Fruit fly (Drosophila melanogaster): ENCODE data around the gene CG9727.

- TF ChIP-seq mld (GFP tag; IDR thresholded peaks at IDR 0.05; ENCODE audit: partially characterized antibody), result no peak
- TF ChIP-seq ftz-f1 (GFP tag; optimal IDR thresholded peaks at IDR 0.05), result peak; percentile 68
- no peak for TF ChIP-seq lilli (GFP tag; optimal IDR thresholded peaks at IDR 0.05)
- peak; percentile 15 for TF ChIP-seq CG33213 (GFP tag; optimal IDR thresholded peaks at IDR 0.05)
- no peak for TF ChIP-seq fd96Cb (tag; optimal IDR thresholded peaks at IDR 0.05)
- no peak for TF ChIP-seq Spps (tag; optimal IDR thresholded peaks at IDR 0.05)
- TF ChIP-seq CG2889 (GFP tag; IDR thresholded peaks at IDR 0.05), result no peak
- no peak for TF ChIP-seq zf30C (GFP tag; optimal IDR thresholded peaks at IDR 0.05)
- no peak for TF ChIP-seq sd (tag; optimal IDR thresholded peaks at IDR 0.05)
Measured at dm6 chr3R:6405674-6406565, 50.6 kb downstream of the CG9727 start, which contains the start of gene Dmtn.

Data from whole organism, embryonic.